Worm (Caenorhabditis elegans) whole organism, L4/young adult: Measurements from ENCODE around the gene cpin-1.

Experiments used
- W03F9.2 ChIP-seq: fragments of 150-350 bp; optimal IDR thresholded peaks from 2 replicates; lab custom pipeline; 2014; ENCODE audit warnings: missing biosample characterization, missing genetic modification characterization
- dao-5 ChIP-seq: sonication (generic microtip); optimal IDR thresholded peaks from 2 replicates; lab custom pipeline; 2016; ENCODE audit warnings: missing genotype, missing genetic modification characterization, moderate library complexity, missing compliant biosample characterization
- him-1 ChIP-seq: sonication (generic microtip); optimal IDR thresholded peaks from 2 replicates; lab custom pipeline; 2016; ENCODE audit warnings: missing genotype, missing genetic modification reagents, missing genetic modification characterization, missing compliant biosample characterization

cpin-1 gene

ce11 chrIV:9450375-9450774, at the start of gene cpin-1:
Gene cpin-1, plus strand, starts transcription at chrIV:9450675.
- no peak for TF ChIP-seq him-1 (tag; lab: Kevin White, UChicago)

ce11 chrIV:9401715-9402114, 48.8 kb upstream of the cpin-1 start, which contains the start of gene F56D5.6:
Gene F56D5.6, plus strand, starts transcription at chrIV:9401922.
- no peak for TF ChIP-seq dao-5
- TF ChIP-seq W03F9.2 (tag; lab: Kevin White, UChicago) = no peak
- no peak for TF ChIP-seq him-1 (tag; lab: Kevin White, UChicago)

ce11 chrIV:9403761-9404420, 46.6 kb upstream of the cpin-1 start:
- TF ChIP-seq dao-5 = no peak
- TF ChIP-seq W03F9.2 (tag; lab: Kevin White, UChicago) = no peak
- no peak for TF ChIP-seq him-1 (tag; lab: Kevin White, UChicago)

- TF ChIP-seq him-1 (tag; lab: Kevin White, UChicago) = no peak
- TF ChIP-seq W03F9.2 (tag; lab: Kevin White, UChicago) = no peak
- TF ChIP-seq dao-5 = no peak
These were observed 42.5 kb upstream of the cpin-1 start, which contains the start of gene F56D5.5 for ce11 chrIV:9408004-9408403. Gene F56D5.5, minus strand, starts transcription at chrIV:9408104.

- no peak for TF ChIP-seq him-1 (tag; lab: Kevin White, UChicago)
- no peak for TF ChIP-seq dao-5
- no peak for TF ChIP-seq W03F9.2 (tag; lab: Kevin White, UChicago)
These were observed 28.1 kb upstream of the cpin-1 start, which contains the start of gene F56D5.9 for ce11 chrIV:9422408-9422807. Gene F56D5.9, minus strand, starts transcription at chrIV:9422508.

ce11 chrIV:9423095-9423494, 27.4 kb upstream of the cpin-1 start, which contains the start of gene srxa-2:
Gene srxa-2, plus strand, starts transcription at chrIV:9423395.
- no peak for TF ChIP-seq W03F9.2 (tag; lab: Kevin White, UChicago)
- TF ChIP-seq him-1 (tag; lab: Kevin White, UChicago) = no peak
- no peak for TF ChIP-seq dao-5

ce11 chrIV:9427959-9428358, 22.5 kb upstream of the cpin-1 start, which contains the start of gene F59B8.1:
Gene F59B8.1, plus strand, starts transcription at chrIV:9428259.
- no peak for TF ChIP-seq W03F9.2 (tag; lab: Kevin White, UChicago)
- no peak for TF ChIP-seq dao-5
- no peak for TF ChIP-seq him-1 (tag; lab: Kevin White, UChicago)

- TF ChIP-seq W03F9.2 (tag; lab: Kevin White, UChicago) (no peak), him-1 (tag; lab: Kevin White, UChicago) (no peak), dao-5 (no peak)
These were observed 18.1 kb upstream of the cpin-1 start for ce11 chrIV:9432327-9432726.

- no peak for TF ChIP-seq dao-5
- TF ChIP-seq him-1 (tag; lab: Kevin White, UChicago) = no peak
- TF ChIP-seq W03F9.2 (tag; lab: Kevin White, UChicago) = no peak
These were observed 11.7 kb upstream of the cpin-1 start for ce11 chrIV:9438753-9439152.

ce11 chrIV:9440880-9441336, 9.6 kb upstream of the cpin-1 start, which contains the start of gene idh-1:
Gene idh-1, minus strand, starts transcription at chrIV:9441107.
- TF ChIP-seq him-1 (tag; lab: Kevin White, UChicago) = no peak
- TF ChIP-seq W03F9.2 (tag; lab: Kevin White, UChicago) = peak; percentile 36

ce11 chrIV:9441391-9441790, 9.1 kb upstream of the cpin-1 start:
- no peak for TF ChIP-seq dao-5
- TF ChIP-seq him-1 (tag; lab: Kevin White, UChicago) = no peak
- no peak for TF ChIP-seq W03F9.2 (tag; lab: Kevin White, UChicago)

ce11 chrIV:9442106-9442532, 8.4 kb upstream of the cpin-1 start:
- no peak for TF ChIP-seq dao-5
- peak; percentile 38 for TF ChIP-seq W03F9.2 (tag; lab: Kevin White, UChicago)

- TF ChIP-seq W03F9.2 (tag; lab: Kevin White, UChicago) (no peak), him-1 (tag; lab: Kevin White, UChicago) (no peak), dao-5 (no peak)
These were observed 6.5 kb upstream of the cpin-1 start, which contains the start of gene F38E11.9 for ce11 chrIV:9443940-9444339. Gene F38E11.9, minus strand, starts transcription at chrIV:9444040.

ce11 chrIV:9444417-9445026, 6.0 kb upstream of the cpin-1 start:
- TF ChIP-seq dao-5 (no peak), him-1 (tag; lab: Kevin White, UChicago) (peak; percentile 78), W03F9.2 (tag; lab: Kevin White, UChicago) (peak; percentile 87)
